Worm (Caenorhabditis elegans): ENCODE measurements around the gene T07A5.1.

DNA sequence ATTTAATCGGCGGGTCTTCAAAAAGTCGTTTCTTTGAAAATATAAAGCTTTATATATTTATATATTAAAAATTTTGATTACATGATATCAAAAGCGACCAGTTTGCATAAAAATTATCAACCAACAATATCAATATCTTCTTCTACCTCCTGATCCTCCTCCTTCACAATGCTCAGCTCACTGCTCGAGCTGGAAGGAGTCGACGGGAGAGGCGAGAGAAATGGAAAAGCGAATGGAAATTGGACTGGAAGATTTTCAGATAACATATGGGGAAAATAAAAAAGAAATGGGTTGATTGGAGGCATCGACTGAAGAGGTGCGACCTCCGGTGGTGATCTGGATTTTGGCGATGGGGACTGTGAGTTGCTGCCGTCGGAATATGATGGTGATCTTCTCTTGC, 34.0 kb upstream of the T07A5.1 start:
- no peak for TF ChIP-seq him-1 (tag; optimal IDR thresholded peaks at IDR 0.05)
- no peak for TF ChIP-seq dao-5 (tag; optimal IDR thresholded peaks at IDR 0.05)
